Worm (Caenorhabditis elegans) whole organism, L1 larva: ENCODE measurements around the gene F10E9.1.

Experiments used
- C04F5.9 ChIP-seq: sonication (generic microtip); optimal IDR thresholded peaks from 2 replicates; lab custom pipeline; 2016; ENCODE audit warnings: missing genetic modification characterization, missing compliant biosample characterization
- ces-1 ChIP-seq: fragments of 150-350 bp; optimal IDR thresholded peaks from 2 replicates; lab custom pipeline; 2014; ENCODE audit warnings: missing biosample characterization, missing genetic modification reagents, missing genetic modification characterization
- isw-1 ChIP-seq: fragments of 200-800 bp; sonication (Bioruptor generic); IDR thresholded peaks from 2 replicates; pipeline ENCODE4 v1.3.6; 2022; ENCODE audit warnings: missing genetic modification characterization, missing compliant biosample characterization
- lsy-2 ChIP-seq, 2 experiments: fragments of 150-350 bp; optimal IDR thresholded peaks; 2 replicates each; lab custom pipeline; 2014; ENCODE audit warnings: missing biosample characterization in 2 of 2, missing genetic modification characterization in 2 of 2
- nhr-77 ChIP-seq: fragments of 150-350 bp; optimal IDR thresholded peaks from 2 replicates; lab custom pipeline; 2014; ENCODE audit warnings: missing biosample characterization, missing genetic modification characterization
- tbx-2 ChIP-seq: sonication (generic microtip); optimal IDR thresholded peaks from 2 replicates; lab custom pipeline; 2016; ENCODE audit warnings: missing genetic modification characterization, missing compliant biosample characterization
- unc-62 ChIP-seq: fragments of 150-350 bp; optimal IDR thresholded peaks from 2 replicates; lab custom pipeline; 2014; ENCODE audit warnings: missing biosample characterization, missing genetic modification reagents, missing genetic modification characterization

DNA sequence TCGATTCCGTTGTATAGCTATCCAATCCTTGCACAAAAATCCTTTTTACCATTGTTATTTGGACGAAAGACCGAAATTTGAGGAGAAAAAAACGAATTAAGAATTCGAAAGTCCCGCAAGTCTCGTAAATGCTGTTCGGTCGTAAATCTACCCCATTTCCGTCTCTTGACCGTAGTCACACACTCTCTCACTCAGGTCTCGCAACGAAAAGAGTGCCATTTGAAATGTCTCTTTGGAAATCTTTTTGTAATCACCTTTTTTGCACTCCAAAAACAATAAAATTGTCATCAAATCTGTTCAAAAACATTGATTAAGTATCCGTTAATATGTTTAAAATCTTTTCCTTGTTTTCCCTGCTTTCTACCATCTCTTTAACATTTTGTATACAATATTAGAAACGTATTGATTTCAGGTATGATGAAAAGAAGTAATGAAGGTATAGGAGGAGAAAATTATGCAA is 35.3 kb downstream of the F10E9.1 start, which contains the start of the genes R05D3.8 and rfp-1:
- peak; percentile 58 for TF ChIP-seq C04F5.9 (tag; lab: Kevin White, UChicago)
- TF ChIP-seq ces-1 (GFP tag; lab: Kevin White, UChicago), result no peak
- TF ChIP-seq lsy-2 (tag; optimal IDR thresholded peaks at IDR 0.05; lab: Kevin White, UChicago), result peak; percentile 98 to 99
- peak; percentile 76 for TF ChIP-seq tbx-2
- TF ChIP-seq nhr-77, result peak; percentile 90
- TF ChIP-seq unc-62 (GFP tag; lab: Kevin White, UChicago), result no peak
- peak; percentile 60 for TF ChIP-seq isw-1 (GFP tag; lab: Robert Waterston, UW)
